Worm (Caenorhabditis elegans): Measurements from ENCODE around the gene F49C12.11.

- TF ChIP-seq ceh-82 (tag; optimal IDR thresholded peaks at IDR 0.05) (no peak), zag-1 (tag; optimal IDR thresholded peaks at IDR 0.05) (no peak), aly-2 (tag; optimal IDR thresholded peaks at IDR 0.05) (no peak), nhr-11 (tag; optimal IDR thresholded peaks at IDR 0.05) (no peak), egl-27 (tag; optimal IDR thresholded peaks at IDR 0.05) (no peak), unc-62 (GFP tag; optimal IDR thresholded peaks at IDR 0.05) (no peak), ZK546.5 (tag; optimal IDR thresholded peaks at IDR 0.05) (no peak), lin-13 (GFP tag; optimal IDR thresholded peaks at IDR 0.05) (no peak), ztf-1 (GFP tag; conservative IDR thresholded peaks at IDR 0.05) (no peak), skn-1 (tag; optimal IDR thresholded peaks at IDR 0.05) (no peak)
These were observed at the start of gene F49C12.11, which contains the start of gene nemt-1 for ce11 chrIV:9319080-9319479.
